Fruit fly (Drosophila melanogaster) whole organism, embryonic: ENCODE measurements around the gene tbrd-1.
A peak's percentile ranks its signal among the peaks of the same experiment; 100 is the strongest.

Experiments used
- Ada2b ChIP-seq: fragments of 200-800 bp; sonication (Bioruptor generic); IDR thresholded peaks from 2 replicates; pipeline ENCODE4 v1.3.6; 2022; ENCODE audit warnings: missing biosample characterization, missing genetic modification characterization
- Blimp-1 ChIP-seq: fragments of 200-800 bp; sonication (Bioruptor generic); optimal IDR thresholded peaks from 3 replicates; lab custom pipeline; 2018; ENCODE audit warnings: missing biosample characterization, missing genetic modification characterization, mild to moderate bottlenecking, moderate library complexity, missing genetic modification reagents
- CG10209 ChIP-seq: fragments of 200-800 bp; sonication (Bioruptor generic); optimal IDR thresholded peaks from 3 replicates; lab custom pipeline; 2017; ENCODE audit warnings: missing biosample characterization, mild to moderate bottlenecking, missing genetic modification characterization, missing genetic modification reagents
- CG11456 ChIP-seq: fragments of 200-800 bp; sonication (Bioruptor generic); IDR thresholded peaks from 3 replicates; pipeline ENCODE4 v1.3.6; 2022; ENCODE audit warnings: missing biosample characterization, missing genetic modification characterization
- CG11504 ChIP-seq: fragments of 200-800 bp; sonication (Bioruptor generic); optimal IDR thresholded peaks from 3 replicates; lab custom pipeline; 2019; ENCODE audit warnings: missing biosample characterization, mild to moderate bottlenecking, missing genetic modification characterization, moderate library complexity
- CG12769 ChIP-seq: fragments of 200-800 bp; sonication (Bioruptor generic); optimal IDR thresholded peaks from 2 replicates; lab custom pipeline; 2019; ENCODE audit warnings: missing biosample characterization, mild to moderate bottlenecking, missing genetic modification characterization, moderate library complexity
- CG14710 ChIP-seq: fragments of 200-800 bp; sonication (Bioruptor generic); optimal IDR thresholded peaks from 3 replicates; lab custom pipeline; 2019; ENCODE audit warnings: missing biosample characterization, mild to moderate bottlenecking, missing genetic modification characterization, moderate library complexity
- CG1603 ChIP-seq: fragments of 200-800 bp; sonication (Bioruptor generic); optimal IDR thresholded peaks from 2 replicates; lab custom pipeline; 2019; ENCODE audit warnings: missing biosample characterization, mild to moderate bottlenecking, missing genetic modification characterization, moderate library complexity
- CG16863 ChIP-seq: fragments of 200-800 bp; sonication (Bioruptor generic); optimal IDR thresholded peaks from 3 replicates; lab custom pipeline; 2016; ENCODE audit warnings: missing biosample characterization, missing genetic modification characterization
- CG17359 ChIP-seq: fragments of 200-800 bp; sonication (Bioruptor generic); optimal IDR thresholded peaks from 3 replicates; lab custom pipeline; 2018; ENCODE audit warnings: missing biosample characterization, mild to moderate bottlenecking, missing genetic modification characterization, moderate library complexity
- CG17361 ChIP-seq: fragments of 200-800 bp; sonication (Bioruptor generic); IDR thresholded peaks from 3 replicates; pipeline ENCODE4 v1.3.6; 2022; ENCODE audit warnings: missing biosample characterization, missing genetic modification characterization
- CG17612 ChIP-seq: fragments of 200-800 bp; sonication (Bioruptor generic); IDR thresholded peaks from 2 replicates; pipeline ENCODE4 v1.3.6; 2022; ENCODE audit warnings: missing biosample characterization, missing genetic modification characterization
- CG2202 ChIP-seq: fragments of 200-800 bp; sonication (Bioruptor generic); optimal IDR thresholded peaks from 2 replicates; lab custom pipeline; 2018; ENCODE audit warnings: missing biosample characterization, mild to moderate bottlenecking, missing genetic modification characterization
- CG2678 ChIP-seq: fragments of 200-800 bp; sonication (Bioruptor generic); optimal IDR thresholded peaks from 3 replicates; lab custom pipeline; 2019; ENCODE audit warnings: missing biosample characterization, mild to moderate bottlenecking, missing genetic modification characterization, moderate library complexity
- CG2712 ChIP-seq: fragments of 200-800 bp; optimal IDR thresholded peaks from 3 replicates; lab custom pipeline; 2019; ENCODE audit warnings: missing biosample characterization, mild to moderate bottlenecking, missing genetic modification characterization, moderate library complexity
- CG30403 ChIP-seq: fragments of 200-800 bp; sonication (Bioruptor generic); optimal IDR thresholded peaks from 3 replicates; lab custom pipeline; 2016; ENCODE audit warnings: missing biosample characterization, missing genetic modification characterization
- CG31224 ChIP-seq: fragments of 200-800 bp; sonication (Bioruptor generic); IDR thresholded peaks from 2 replicates; pipeline ENCODE4 v1.3.6; 2022; ENCODE audit warnings: missing biosample characterization, missing genetic modification characterization
- CG32767 ChIP-seq: fragments of 200-800 bp; sonication (Bioruptor generic); IDR thresholded peaks from 2 replicates; pipeline ENCODE4 v1.3.6; 2022; ENCODE audit warnings: missing biosample characterization, missing genetic modification characterization
- CG6254 ChIP-seq: fragments of 200-800 bp; sonication (Bioruptor generic); optimal IDR thresholded peaks from 3 replicates; lab custom pipeline; 2017; ENCODE audit warnings: mild to moderate bottlenecking, missing biosample characterization, missing genetic modification reagents, missing genetic modification characterization
- CG6791 ChIP-seq: fragments of 200-800 bp; sonication (Bioruptor generic); IDR thresholded peaks from 3 replicates; pipeline ENCODE4 v1.3.6; 2022; ENCODE audit warnings: missing biosample characterization, missing genetic modification characterization; ENCODE audit not compliant: partially characterized antibody
- CG7839 ChIP-seq: fragments of 200-800 bp; sonication (Bioruptor generic); optimal IDR thresholded peaks from 3 replicates; lab custom pipeline; 2018; ENCODE audit warnings: missing biosample characterization, mild to moderate bottlenecking, missing genetic modification characterization, moderate library complexity
- Dip3 ChIP-seq: fragments of 200-800 bp; sonication (Bioruptor generic); optimal IDR thresholded peaks from 3 replicates; lab custom pipeline; 2016; ENCODE audit warnings: missing biosample characterization, missing genetic modification characterization
- Gsc ChIP-seq: fragments of 200-800 bp; sonication (Bioruptor generic); IDR thresholded peaks from 2 replicates; pipeline ENCODE4 v1.3.6; 2022; ENCODE audit warnings: missing biosample characterization, missing genetic modification characterization
- Hr39 ChIP-seq: fragments of >200 bp; optimal IDR thresholded peaks from 2 replicates; lab custom pipeline; 2017
- Med ChIP-seq: fragments of 200-800 bp; sonication (Bioruptor generic); peaks from one replicate; lab custom pipeline; 2016; ENCODE audit warnings: missing biosample characterization, missing genetic modification characterization, mild to moderate bottlenecking, inconsistent platforms, moderate library complexity
- Sox102F ChIP-seq: fragments of 200-800 bp; sonication (Bioruptor generic); optimal IDR thresholded peaks from 2 replicates; lab custom pipeline; 2018; ENCODE audit warnings: missing biosample characterization, mild to moderate bottlenecking, missing genetic modification characterization, moderate library complexity
- Sry-δ ChIP-seq: fragments of 200-800 bp; sonication (Bioruptor generic); optimal IDR thresholded peaks from 2 replicates; lab custom pipeline; 2016; ENCODE audit warnings: missing biosample characterization, missing genetic modification characterization
- Xrp1 ChIP-seq: fragments of 200-800 bp; sonication (Bioruptor generic); IDR thresholded peaks from 2 replicates; pipeline ENCODE4 v1.3.6; 2022; ENCODE audit warnings: missing biosample characterization, missing genetic modification characterization
- br ChIP-seq: fragments of >200 bp; optimal IDR thresholded peaks from 2 replicates; lab custom pipeline; 2017
- bsh ChIP-seq, 2 experiments: fragments of 200-800 bp; sonication (Bioruptor generic); optimal IDR thresholded peaks; 2 replicates each; lab custom pipeline; 2017 to 2018; ENCODE audit warnings: mild to moderate bottlenecking in 2 of 2, missing biosample characterization in 2 of 2, missing genetic modification characterization in 2 of 2, moderate library complexity in 1 of 2
- cas ChIP-seq: fragments of 200-800 bp; sonication (Bioruptor generic); IDR thresholded peaks from 2 replicates; pipeline ENCODE4 v1.3.6; 2022; ENCODE audit warnings: missing biosample characterization, missing genetic modification characterization
- corto ChIP-seq: fragments of 200-800 bp; sonication (Bioruptor generic); optimal IDR thresholded peaks from 2 replicates; lab custom pipeline; 2016; ENCODE audit warnings: missing biosample characterization, mild to moderate bottlenecking, missing genetic modification characterization, moderate library complexity
- dm ChIP-seq: fragments of 200-800 bp; sonication (Bioruptor generic); optimal IDR thresholded peaks from 3 replicates; lab custom pipeline; 2016; ENCODE audit warnings: missing biosample characterization, missing genetic modification characterization
- fd3F ChIP-seq: fragments of 200-800 bp; sonication (Bioruptor generic); optimal IDR thresholded peaks from 2 replicates; lab custom pipeline; 2018; ENCODE audit warnings: missing biosample characterization, mild to moderate bottlenecking, missing genetic modification characterization, moderate library complexity
- fd96Cb ChIP-seq: fragments of 200-800 bp; sonication (Bioruptor generic); optimal IDR thresholded peaks from 2 replicates; lab custom pipeline; 2018; ENCODE audit warnings: missing biosample characterization, mild to moderate bottlenecking, missing genetic modification characterization, moderate library complexity
- ftz-f1 ChIP-seq: fragments of 200-800 bp; sonication (Bioruptor generic); optimal IDR thresholded peaks from 2 replicates; lab custom pipeline; 2016; ENCODE audit warnings: missing biosample characterization, missing genetic modification characterization
- fu2 ChIP-seq: fragments of 200-800 bp; sonication (Bioruptor generic); optimal IDR thresholded peaks from 2 replicates; lab custom pipeline; 2016; ENCODE audit warnings: missing biosample characterization, missing genetic modification characterization
- gem ChIP-seq: fragments of 200-800 bp; sonication (Bioruptor generic); optimal IDR thresholded peaks from 2 replicates; lab custom pipeline; 2019; ENCODE audit warnings: missing biosample characterization, mild to moderate bottlenecking, missing genetic modification characterization, moderate library complexity
- gsb ChIP-seq: fragments of 200-800 bp; sonication (Bioruptor generic); IDR thresholded peaks from 2 replicates; pipeline ENCODE4 v1.3.6; 2022; ENCODE audit warnings: missing biosample characterization, missing genetic modification characterization
- hth ChIP-seq: fragments of >200 bp; optimal IDR thresholded peaks from 2 replicates; lab custom pipeline; 2017; ENCODE audit warnings: inconsistent platforms
- mld ChIP-seq: fragments of 200-800 bp; sonication (Bioruptor generic); IDR thresholded peaks from 3 replicates; pipeline ENCODE4 v1.3.6; 2022; ENCODE audit warnings: missing biosample characterization, missing genetic modification characterization; ENCODE audit not compliant: partially characterized antibody
- nom ChIP-seq: fragments of 200-800 bp; sonication (Bioruptor generic); optimal IDR thresholded peaks from 2 replicates; lab custom pipeline; 2017; ENCODE audit warnings: missing biosample characterization, missing genetic modification characterization, mild to moderate bottlenecking, moderate library complexity, missing genetic modification reagents
- prd ChIP-seq, 3 experiments: fragments of >200 bp in 2 of 3; fragments of 200-800 bp in 1 of 3; sonication (Bioruptor generic) in 1 of 3; optimal IDR thresholded peaks in 2 of 3; IDR thresholded peaks in 1 of 3; 2 replicates in 2 of 3; 3 replicates in 1 of 3; pipeline versions ENCODE4 v1.3.6 to Lab custom; 2017 to 2022; ENCODE audit warnings: missing biosample characterization in 1 of 3, missing genetic modification characterization in 1 of 3
- sens ChIP-seq: fragments of 200-800 bp; sonication (Bioruptor generic); peaks from one replicate; lab custom pipeline; 2016; ENCODE audit warnings: missing biosample characterization, missing genetic modification characterization
- sisA ChIP-seq: fragments of 200-800 bp; sonication (Bioruptor generic); IDR thresholded peaks from 2 replicates; pipeline ENCODE4 v1.3.6; 2022; ENCODE audit warnings: missing biosample characterization, missing genetic modification characterization
- sqz ChIP-seq: fragments of 200-800 bp; sonication (Bioruptor generic); optimal IDR thresholded peaks from 3 replicates; lab custom pipeline; 2018; ENCODE audit warnings: missing biosample characterization, mild to moderate bottlenecking, missing genetic modification characterization
- stwl ChIP-seq: fragments of 200-800 bp; sonication (Bioruptor generic); optimal IDR thresholded peaks from 3 replicates; lab custom pipeline; 2018; ENCODE audit warnings: missing biosample characterization, mild to moderate bottlenecking, missing genetic modification characterization, moderate library complexity
- trem ChIP-seq: fragments of 200-800 bp; optimal IDR thresholded peaks from 3 replicates; lab custom pipeline; 2019; ENCODE audit warnings: missing biosample characterization, mild to moderate bottlenecking, missing genetic modification characterization, moderate library complexity
- unpg ChIP-seq: fragments of 200-800 bp; sonication (Bioruptor generic); optimal IDR thresholded peaks from 3 replicates; lab custom pipeline; 2018; ENCODE audit warnings: missing biosample characterization, mild to moderate bottlenecking, missing genetic modification characterization, moderate library complexity
- zen ChIP-seq: fragments of 200-800 bp; sonication (Bioruptor generic); optimal IDR thresholded peaks from 3 replicates; lab custom pipeline; 2018; ENCODE audit warnings: missing biosample characterization, mild to moderate bottlenecking, missing genetic modification characterization, moderate library complexity

The tbrd-1 gene

dm6 chr3R:23915967-23916366 is 22.6 kb upstream of the tbrd-1 start (continued):
- no peak for TF ChIP-seq CG2202 (tag; lab: Kevin White, UChicago)
- peak; percentile 40 for TF ChIP-seq Sox102F (GFP tag; lab: Kevin White, UChicago)
- peak; percentile 7 for TF ChIP-seq CG2712 (tag; lab: Kevin White, UChicago)
- no peak for TF ChIP-seq br (lab: Kevin White, UChicago)
- peak; percentile 2 for TF ChIP-seq CG6254
- no peak for TF ChIP-seq Sry-δ (GFP tag; lab: Kevin White, UChicago)
- TF ChIP-seq prd (optimal IDR thresholded peaks at IDR 0.05; lab: Kevin White, UChicago), result no peak
- TF ChIP-seq prd (GFP tag; IDR thresholded peaks at IDR 0.05; lab: Robert Waterston, UW), result 0 out of 3 replicates have a peak, but pooled peaks have one; percentile 37
- TF ChIP-seq Hr39 (lab: Kevin White, UChicago), result no peak
- TF ChIP-seq Gsc (GFP tag; lab: Robert Waterston, UW), result no peak
- peak; percentile 23 for TF ChIP-seq CG11504 (tag; lab: Kevin White, UChicago)
- peak; percentile 27 to 74 for TF ChIP-seq bsh (GFP tag; optimal IDR thresholded peaks at IDR 0.05; lab: Kevin White, UChicago)
- TF ChIP-seq CG16863, result no peak
- 0 out of 2 replicates have a peak, but pooled peaks have one; percentile 13 for TF ChIP-seq Xrp1
- no peak for TF ChIP-seq ftz-f1
- peak; percentile 5 for TF ChIP-seq CG2678 (tag; lab: Kevin White, UChicago)
- 0 out of 2 replicates have a peak, but pooled peaks have one; percentile 23 for TF ChIP-seq sisA (GFP tag; lab: Robert Waterston, UW)
- TF ChIP-seq CG32767 (GFP tag; lab: Robert Waterston, UW), result no peak
- TF ChIP-seq fd3F, result no peak
- no peak for TF ChIP-seq hth (lab: Kevin White, UChicago)
- TF ChIP-seq unpg, result peak; percentile 3
- TF ChIP-seq CG17359 (tag; lab: Kevin White, UChicago), result no peak
- peak; percentile 54 for TF ChIP-seq sens
- no peak for TF ChIP-seq corto
- no peak for TF ChIP-seq gsb (GFP tag; lab: Robert Waterston, UW)
- no peak for TF ChIP-seq mld (GFP tag; lab: Robert Waterston, UW)
- no peak for TF ChIP-seq CG14710
- TF ChIP-seq CG7839 (tag; lab: Kevin White, UChicago), result peak; percentile 0
- TF ChIP-seq CG1603 (tag; lab: Kevin White, UChicago), result peak; percentile 1
- peak; percentile 62 for TF ChIP-seq nom (GFP tag; lab: Kevin White, UChicago)
- TF ChIP-seq CG17361 (GFP tag; lab: Robert Waterston, UW), result no peak
- TF ChIP-seq CG12769, result no peak
- TF ChIP-seq fd96Cb (tag; lab: Kevin White, UChicago), result no peak
- TF ChIP-seq Blimp-1 (GFP tag; lab: Kevin White, UChicago), result peak; percentile 20
- TF ChIP-seq CG11456, result no peak
- no peak for TF ChIP-seq stwl
- TF ChIP-seq CG31224 (GFP tag; lab: Robert Waterston, UW), result no peak
- no peak for TF ChIP-seq Dip3 (GFP tag; lab: Kevin White, UChicago)
- no peak for TF ChIP-seq dm (GFP tag; lab: Kevin White, UChicago)
- no peak for TF ChIP-seq zen (tag; lab: Kevin White, UChicago)
- TF ChIP-seq CG17612 (GFP tag; lab: Robert Waterston, UW), result no peak
- no peak for TF ChIP-seq Ada2b (GFP tag; lab: Robert Waterston, UW)
- TF ChIP-seq CG30403 (GFP tag; lab: Kevin White, UChicago), result peak; percentile 7
- TF ChIP-seq sqz (GFP tag; lab: Kevin White, UChicago), result no peak
- TF ChIP-seq trem (tag; lab: Kevin White, UChicago), result no peak
- no peak for TF ChIP-seq cas (GFP tag; lab: Robert Waterston, UW)
- no peak for TF ChIP-seq CG6791 (GFP tag; lab: Robert Waterston, UW)
- no peak for TF ChIP-seq CG10209 (GFP tag; lab: Kevin White, UChicago)
- peak; percentile 25 for TF ChIP-seq gem (tag; lab: Kevin White, UChicago)
- TF ChIP-seq fu2 (GFP tag; lab: Kevin White, UChicago), result no peak
- TF ChIP-seq Med (GFP tag; lab: Kevin White, UChicago), result peak; percentile 78
